Fruit fly (Drosophila melanogaster): ENCODE results near the gene capt.
A peak's percentile ranks its signal among the peaks of the same experiment; 100 is the strongest.

The capt gene

dm6 chr2L:1123078-1123818 lies 34.8 kb downstream of the capt start:
- TF ChIP-seq CG32264 (GFP tag; optimal IDR thresholded peaks at IDR 0.05) (no peak), Vsx2 (GFP tag; optimal IDR thresholded peaks at IDR 0.05; ENCODE audit: partially characterized antibody) (no peak), sage (GFP tag; optimal IDR thresholded peaks at IDR 0.05) (no peak), sv (GFP tag; optimal IDR thresholded peaks at IDR 0.05) (no peak), Hr78 (GFP tag; optimal IDR thresholded peaks at IDR 0.05) (no peak), br (GFP tag; optimal IDR thresholded peaks at IDR 0.05) (no peak), pan (optimal IDR thresholded peaks at IDR 0.05) (no peak), Dif (GFP tag; optimal IDR thresholded peaks at IDR 0.05; ENCODE audit: partially characterized antibody) (no peak), Jra (GFP tag; optimal IDR thresholded peaks at IDR 0.05) (no peak), fru (GFP tag; optimal IDR thresholded peaks at IDR 0.05) (no peak), jim (GFP tag; optimal IDR thresholded peaks at IDR 0.05) (no peak), OdsH (GFP tag; optimal IDR thresholded peaks at IDR 0.05) (no peak)

- TF ChIP-seq sage (GFP tag; optimal IDR thresholded peaks at IDR 0.05) (no peak), CG32264 (GFP tag; optimal IDR thresholded peaks at IDR 0.05) (no peak), Rel (GFP tag; optimal IDR thresholded peaks at IDR 0.05) (no peak), Rel (tag; optimal IDR thresholded peaks at IDR 0.05) (peak; percentile 75)
These were observed 35.4 kb downstream of the capt start for dm6 chr2L:1122711-1122960.

- TF ChIP-seq usp (GFP tag; optimal IDR thresholded peaks at IDR 0.05) (no peak), Hr83 (GFP tag; optimal IDR thresholded peaks at IDR 0.05; ENCODE audit: poor library complexity, severe bottlenecking) (peak; percentile 91), Hr78 (GFP tag; optimal IDR thresholded peaks at IDR 0.05) (no peak), Dfd (GFP tag; optimal IDR thresholded peaks at IDR 0.05) (no peak), sage (GFP tag; optimal IDR thresholded peaks at IDR 0.05) (no peak), psq (GFP tag; optimal IDR thresholded peaks at IDR 0.05) (no peak), h (GFP tag; optimal IDR thresholded peaks at IDR 0.05) (peak; percentile 58), lola (GFP tag; optimal IDR thresholded peaks at IDR 0.05) (no peak), HLH106 (tag; optimal IDR thresholded peaks at IDR 0.05) (no peak), Mio (GFP tag; optimal IDR thresholded peaks at IDR 0.05) (no peak), tai (GFP tag; optimal IDR thresholded peaks at IDR 0.05) (no peak), foxo (GFP tag; optimal IDR thresholded peaks at IDR 0.05) (peak in 1 of 2 experiments; percentile 23), rgr (GFP tag; optimal IDR thresholded peaks at IDR 0.05) (peak; percentile 39), OdsH (GFP tag; optimal IDR thresholded peaks at IDR 0.05) (peak; percentile 44), Myc (optimal IDR thresholded peaks at IDR 0.05) (no peak), Vsx2 (GFP tag; optimal IDR thresholded peaks at IDR 0.05; ENCODE audit: partially characterized antibody) (no peak), dsf (GFP tag; optimal IDR thresholded peaks at IDR 0.05; ENCODE audit: borderline replicate concordance) (no peak), br (GFP tag; optimal IDR thresholded peaks at IDR 0.05) (peak; percentile 30), CG9705 (GFP tag; optimal IDR thresholded peaks at IDR 0.05) (no peak), dl (GFP tag; optimal IDR thresholded peaks at IDR 0.05; ENCODE audit: insufficient read depth in 1 of 2, partially characterized antibody in 2 of 2) (no peak), Jra (GFP tag; optimal IDR thresholded peaks at IDR 0.05) (peak; percentile 37), fru (GFP tag; optimal IDR thresholded peaks at IDR 0.05) (peak; percentile 37), Abd-B (GFP tag; optimal IDR thresholded peaks at IDR 0.05) (no peak)
These were observed 35.9 kb downstream of the capt start for dm6 chr2L:1121942-1122710.

- TF ChIP-seq CG9705 (GFP tag; optimal IDR thresholded peaks at IDR 0.05) (no peak), h (GFP tag; optimal IDR thresholded peaks at IDR 0.05) (peak; percentile 81), Rel (GFP tag; optimal IDR thresholded peaks at IDR 0.05) (no peak), Rel (tag; optimal IDR thresholded peaks at IDR 0.05) (peak; percentile 73)
These were observed 37.7 kb downstream of the capt start for dm6 chr2L:1120206-1120902.
